Worm (Caenorhabditis elegans) whole organism, L2 larva: ENCODE measurements around the gene rnp-5.

Source experiments
- F13H6.1 ChIP-seq: sonication (generic microtip); optimal IDR thresholded peaks from 2 replicates; lab custom pipeline; 2016; ENCODE audit warnings: missing genetic modification characterization, missing compliant biosample characterization
- R02D3.7 ChIP-seq: fragments of 150-350 bp; optimal IDR thresholded peaks from 2 replicates; lab custom pipeline; 2014; ENCODE audit warnings: missing biosample characterization, missing genetic modification characterization
- Y55F3AM.14 ChIP-seq: fragments of 200-800 bp; sonication (Bioruptor generic); optimal IDR thresholded peaks from 2 replicates; lab custom pipeline; 2018; ENCODE audit warnings: mild to moderate bottlenecking, missing genetic modification characterization, missing compliant biosample characterization
- ZK546.5 ChIP-seq: sonication (generic microtip); optimal IDR thresholded peaks from 2 replicates; lab custom pipeline; 2017; ENCODE audit warnings: missing biosample characterization, missing genetic modification characterization
- alr-1 ChIP-seq: fragments of 150-350 bp; optimal IDR thresholded peaks from 2 replicates; lab custom pipeline; 2014; ENCODE audit warnings: missing biosample characterization, missing genetic modification characterization
- aly-2 ChIP-seq: fragments of 150-350 bp; optimal IDR thresholded peaks from 2 replicates; lab custom pipeline; 2014; ENCODE audit warnings: missing biosample characterization, missing genetic modification characterization
- ama-1 ChIP-seq: fragments of 150-350 bp; optimal IDR thresholded peaks from 2 replicates; lab custom pipeline; 2018; ENCODE audit warnings: inconsistent platforms
- blmp-1 ChIP-seq: sonication (generic microtip); optimal IDR thresholded peaks from 2 replicates; lab custom pipeline; 2017; ENCODE audit warnings: missing genetic modification characterization, mild to moderate bottlenecking, missing compliant biosample characterization, antibody characterized with exemption, moderate library complexity; ENCODE audit not compliant: insufficient read depth
- crh-2 ChIP-seq: sonication (generic microtip); optimal IDR thresholded peaks from 2 replicates; lab custom pipeline; 2017; ENCODE audit warnings: missing biosample characterization, missing genetic modification characterization
- egl-27 ChIP-seq: sonication (generic microtip); optimal IDR thresholded peaks from 3 replicates; lab custom pipeline; 2017; ENCODE audit warnings: missing biosample characterization, missing genetic modification reagents, missing genetic modification characterization
- elt-1 ChIP-seq: fragments of 150-350 bp; optimal IDR thresholded peaks from 2 replicates; lab custom pipeline; 2014; ENCODE audit warnings: missing biosample characterization, missing genetic modification characterization
- elt-3 ChIP-seq: sonication (generic microtip); optimal IDR thresholded peaks from 2 replicates; lab custom pipeline; 2017; ENCODE audit warnings: missing biosample characterization, missing genetic modification characterization
- fos-1 ChIP-seq: fragments of 150-350 bp; optimal IDR thresholded peaks from 2 replicates; lab custom pipeline; 2014; ENCODE audit warnings: missing biosample characterization, missing genetic modification characterization
- gmeb-1 ChIP-seq: fragments of 150-350 bp; optimal IDR thresholded peaks from 2 replicates; lab custom pipeline; 2014; ENCODE audit warnings: missing biosample characterization, missing genetic modification characterization
- lin-13 ChIP-seq: fragments of 150-350 bp; optimal IDR thresholded peaks from 2 replicates; lab custom pipeline; 2014; ENCODE audit warnings: missing biosample characterization, missing genetic modification reagents, missing genetic modification characterization
- lin-39 ChIP-seq: fragments of 150-350 bp; optimal IDR thresholded peaks from 2 replicates; lab custom pipeline; 2014; ENCODE audit warnings: missing biosample characterization, missing genetic modification reagents, missing genetic modification characterization
- lsy-2 ChIP-seq, 2 experiments: fragments of 150-350 bp in 1 of 2; sonication (generic microtip) in 1 of 2; optimal IDR thresholded peaks; 2 replicates each; lab custom pipeline; 2014 to 2017; ENCODE audit warnings: missing biosample characterization in 2 of 2, missing genetic modification characterization in 2 of 2
- mab-5 ChIP-seq: fragments of 150-350 bp; optimal IDR thresholded peaks from 2 replicates; lab custom pipeline; 2014; ENCODE audit warnings: missing biosample characterization, missing genetic modification characterization
- mbf-1 ChIP-seq: sonication (generic microtip); optimal IDR thresholded peaks from 2 replicates; lab custom pipeline; 2017; ENCODE audit warnings: missing biosample characterization, missing genetic modification characterization
- mdl-1 ChIP-seq, 2 experiments: fragments of 150-350 bp in 1 of 2; sonication (generic microtip) in 1 of 2; optimal IDR thresholded peaks; 2 replicates each; lab custom pipeline; 2017; ENCODE audit warnings: missing biosample characterization in 2 of 2, missing genetic modification characterization in 2 of 2
- nhr-10 ChIP-seq: sonication (generic microtip); optimal IDR thresholded peaks from 2 replicates; lab custom pipeline; 2017; ENCODE audit warnings: missing biosample characterization, missing genetic modification characterization
- nhr-11 ChIP-seq: fragments of 150-350 bp; optimal IDR thresholded peaks from 2 replicates; lab custom pipeline; 2014; ENCODE audit warnings: missing biosample characterization, missing genetic modification characterization
- nhr-12 ChIP-seq: fragments of 150-350 bp; optimal IDR thresholded peaks from 2 replicates; lab custom pipeline; 2014; ENCODE audit warnings: missing biosample characterization, missing genetic modification characterization
- nhr-129 ChIP-seq: fragments of 150-350 bp; optimal IDR thresholded peaks from 2 replicates; lab custom pipeline; 2014; ENCODE audit warnings: missing biosample characterization, missing genetic modification characterization
- nhr-21 ChIP-seq: fragments of 150-350 bp; optimal IDR thresholded peaks from 2 replicates; lab custom pipeline; 2014; ENCODE audit warnings: missing biosample characterization, missing genetic modification characterization
- nhr-237 ChIP-seq: fragments of 150-350 bp; optimal IDR thresholded peaks from 2 replicates; lab custom pipeline; 2014; ENCODE audit warnings: missing biosample characterization, missing genetic modification characterization
- nhr-25 ChIP-seq: fragments of 150-350 bp; sonication (generic microtip); optimal IDR thresholded peaks from 3 replicates; lab custom pipeline; 2014; ENCODE audit warnings: missing biosample characterization, missing genetic modification characterization
- nhr-6 ChIP-seq: fragments of 150-350 bp; optimal IDR thresholded peaks from 2 replicates; lab custom pipeline; 2014; ENCODE audit warnings: missing biosample characterization, missing genetic modification characterization
- nhr-77 ChIP-seq: fragments of 150-350 bp; optimal IDR thresholded peaks from 2 replicates; lab custom pipeline; 2014; ENCODE audit warnings: missing biosample characterization, missing genetic modification characterization
- peb-1 ChIP-seq: fragments of 150-350 bp; optimal IDR thresholded peaks from 2 replicates; lab custom pipeline; 2014; ENCODE audit warnings: missing biosample characterization, missing genetic modification characterization
- skn-1 ChIP-seq: sonication (generic microtip); optimal IDR thresholded peaks from 2 replicates; lab custom pipeline; 2017; ENCODE audit warnings: missing biosample characterization, missing genetic modification characterization
- sma-3 ChIP-seq: sonication (generic microtip); optimal IDR thresholded peaks from 2 replicates; lab custom pipeline; 2016; ENCODE audit warnings: missing genetic modification reagents, missing genetic modification characterization, missing compliant biosample characterization
- sma-9 ChIP-seq, 2 experiments: fragments of 150-350 bp in 1 of 2; sonication (generic microtip) in 1 of 2; optimal IDR thresholded peaks; 2 replicates each; lab custom pipeline; 2014 to 2016; ENCODE audit warnings: missing genetic modification characterization in 2 of 2, mild to moderate bottlenecking in 1 of 2, missing biosample characterization in 1 of 2, missing compliant biosample characterization in 1 of 2, missing genetic modification reagents in 1 of 2, moderate library complexity in 1 of 2
- unc-39 ChIP-seq: fragments of 150-350 bp; optimal IDR thresholded peaks from 2 replicates; lab custom pipeline; 2014; ENCODE audit warnings: missing biosample characterization, missing genetic modification characterization
- unc-55 ChIP-seq: fragments of 150-350 bp; sonication (generic microtip); optimal IDR thresholded peaks from 3 replicates; lab custom pipeline; 2014; ENCODE audit warnings: missing biosample characterization, missing genetic modification reagents, missing genetic modification characterization
- unc-62 ChIP-seq: fragments of 150-350 bp; optimal IDR thresholded peaks from 2 replicates; lab custom pipeline; 2014; ENCODE audit warnings: missing biosample characterization, missing genetic modification reagents, missing genetic modification characterization
- zag-1 ChIP-seq: fragments of 150-350 bp; optimal IDR thresholded peaks from 2 replicates; lab custom pipeline; 2014; ENCODE audit warnings: missing biosample characterization, missing genetic modification characterization
- ztf-1 ChIP-seq: fragments of 200-800 bp; sonication (Bioruptor generic); conservative IDR thresholded peaks from 2 replicates; pipeline ENCODE4 v1.3.6; 2022; ENCODE audit warnings: missing genetic modification characterization, missing compliant biosample characterization

Gene rnp-5

ce11 chrIII:873432-873831 lies 19.7 kb upstream of the rnp-5 start, which contains the start of gene clc-19:
Gene clc-19, minus strand, starts transcription at chrIII:873566.
- TF ChIP-seq unc-39 (no peak), crh-2 (tag; lab: Kevin White, UChicago) (no peak), mab-5 (tag; lab: Kevin White, UChicago) (no peak), Y55F3AM.14 (GFP tag; lab: Kevin White, UChicago) (no peak), gmeb-1 (no peak), ama-1 (lab: Kevin White, UChicago) (no peak), peb-1 (tag; lab: Kevin White, UChicago) (no peak), fos-1 (peak; percentile 88), elt-3 (no peak)

ce11 chrIII:872373-872772 lies 18.7 kb upstream of the rnp-5 start, which contains the start of the genes T24C4.3 and clc-20:
Gene T24C4.3, minus strand, starts transcription at chrIII:872473.
Gene clc-20, plus strand, starts transcription at chrIII:872583.
- TF ChIP-seq lin-39 (tag; lab: Kevin White, UChicago) (no peak), lsy-2 (tag; optimal IDR thresholded peaks at IDR 0.05; lab: Kevin White, UChicago) (no peak), nhr-21 (tag; lab: Kevin White, UChicago) (no peak), sma-3 (GFP tag; lab: Kevin White, UChicago) (no peak), nhr-237 (tag; lab: Kevin White, UChicago) (no peak), mab-5 (tag; lab: Kevin White, UChicago) (no peak), nhr-25 (no peak), peb-1 (tag; lab: Kevin White, UChicago) (no peak), ZK546.5 (no peak), blmp-1 (tag; lab: Kevin White, UChicago) (no peak), aly-2 (no peak), zag-1 (no peak), F13H6.1 (no peak), elt-3 (no peak), ztf-1 (GFP tag; lab: Robert Waterston, UW) (no peak), R02D3.7 (tag; lab: Kevin White, UChicago) (no peak)

ce11 chrIII:870555-870954 lies 16.8 kb upstream of the rnp-5 start:
- TF ChIP-seq elt-3: no peak

- TF ChIP-seq mdl-1 (tag; optimal IDR thresholded peaks at IDR 0.05; lab: Kevin White, UChicago) (no peak), lin-13 (no peak), nhr-10 (tag; lab: Kevin White, UChicago) (no peak), aly-2 (no peak), ama-1 (lab: Kevin White, UChicago) (no peak), unc-55 (GFP tag; lab: Kevin White, UChicago) (no peak), gmeb-1 (no peak), nhr-129 (tag; lab: Kevin White, UChicago) (no peak), sma-9 (GFP tag; optimal IDR thresholded peaks at IDR 0.05; lab: Kevin White, UChicago) (no peak), sma-9 (tag; optimal IDR thresholded peaks at IDR 0.05; lab: Kevin White, UChicago) (no peak), mbf-1 (no peak)
Observed at ce11 chrIII:869869-870268, 16.2 kb upstream of the rnp-5 start, which contains the start of gene T24C4.2. Gene T24C4.2, minus strand, starts transcription at chrIII:869969.

ce11 chrIII:868866-869265 lies 15.2 kb upstream of the rnp-5 start:
- TF ChIP-seq lsy-2 (tag; optimal IDR thresholded peaks at IDR 0.05; lab: Kevin White, UChicago) (no peak), nhr-77 (tag; lab: Kevin White, UChicago) (no peak), Y55F3AM.14 (GFP tag; lab: Kevin White, UChicago) (no peak), nhr-12 (tag; lab: Kevin White, UChicago) (no peak), blmp-1 (tag; lab: Kevin White, UChicago) (no peak), elt-1 (no peak), ama-1 (lab: Kevin White, UChicago) (no peak), nhr-6 (no peak), nhr-11 (tag; lab: Kevin White, UChicago) (no peak), egl-27 (tag; lab: Kevin White, UChicago) (no peak), skn-1 (tag; lab: Kevin White, UChicago) (no peak), ztf-1 (GFP tag; lab: Robert Waterston, UW) (no peak), nhr-129 (tag; lab: Kevin White, UChicago) (no peak), alr-1 (no peak), lin-39 (tag; lab: Kevin White, UChicago) (no peak), mab-5 (tag; lab: Kevin White, UChicago) (no peak), unc-62 (GFP tag; lab: Kevin White, UChicago) (no peak), nhr-237 (tag; lab: Kevin White, UChicago) (no peak), nhr-25 (no peak)
